Worm (Caenorhabditis elegans): ENCODE data around the gene Y43B11AR.3.
A peak's percentile ranks its signal among the peaks of the same experiment; 100 is the strongest.

Gene Y43B11AR.3

DNA sequence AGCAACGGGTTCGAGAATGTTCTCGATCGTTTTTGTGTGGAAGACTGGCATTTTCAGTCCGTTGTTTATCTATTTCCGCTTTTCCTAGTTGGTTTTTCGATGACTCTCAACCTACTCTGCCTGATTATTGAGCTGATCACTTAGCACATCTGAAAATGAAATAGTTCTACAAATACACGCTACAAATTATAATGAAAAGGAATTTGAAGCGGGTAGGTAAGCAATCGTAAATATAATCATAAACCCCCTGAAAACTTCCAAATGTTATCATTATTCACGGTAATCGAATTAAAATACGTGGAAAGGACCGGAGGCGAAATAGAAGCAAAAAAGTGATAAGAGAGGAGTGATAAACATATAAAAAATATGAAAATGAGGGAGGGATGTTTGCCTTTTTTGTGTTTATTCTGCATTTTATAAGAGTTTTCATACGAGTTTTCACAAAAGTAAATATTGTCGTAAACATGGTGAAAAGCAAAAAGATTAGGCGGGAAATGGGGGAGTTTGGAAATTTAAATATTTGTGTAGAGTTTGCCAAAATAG lies 10.8 kb upstream of the Y43B11AR.3 start, which contains the start of gene deb-1:
deb-1 (minus strand) TSS at position 51 of the 543 bp plus-strand sequence.
- TF ChIP-seq pha-4 (GFP tag; IDR thresholded peaks at IDR 0.05) (no peak), pha-4 (tag; optimal IDR thresholded peaks at IDR 0.05) (no peak), jun-1 (tag; optimal IDR thresholded peaks at IDR 0.05) (no peak), hlh-11 (tag; optimal IDR thresholded peaks at IDR 0.05) (no peak), pqm-1 (tag; optimal IDR thresholded peaks at IDR 0.05) (peak; percentile 82), mxl-3 (GFP tag; optimal IDR thresholded peaks at IDR 0.05) (no peak), dve-1 (tag; optimal IDR thresholded peaks at IDR 0.05; ENCODE audit: insufficient read depth) (peak; percentile 26), Y5F2A.4 (GFP tag; optimal IDR thresholded peaks at IDR 0.05) (no peak), T26A8.4 (GFP tag; IDR thresholded peaks at IDR 0.05) (no peak), mxl-2 (GFP tag; conservative IDR thresholded peaks at IDR 0.05) (no peak), nhr-28 (tag; optimal IDR thresholded peaks at IDR 0.05) (peak; percentile 5), ZK546.5 (tag; optimal IDR thresholded peaks at IDR 0.05) (no peak), daf-16 (GFP tag; optimal IDR thresholded peaks at IDR 0.05) (no peak), daf-16 (tag; optimal IDR thresholded peaks at IDR 0.05) (peak; percentile 96), vab-7 (GFP tag; IDR thresholded peaks at IDR 0.05) (no peak), F26F4.8 (GFP tag; conservative IDR thresholded peaks at IDR 0.05) (no peak), dmd-6 (GFP tag; IDR thresholded peaks at IDR 0.05) (no peak), zfp-3 (GFP tag; conservative IDR thresholded peaks at IDR 0.05) (no peak), snpc-1.2 (GFP tag; IDR thresholded peaks at IDR 0.05) (no peak)

DNA sequence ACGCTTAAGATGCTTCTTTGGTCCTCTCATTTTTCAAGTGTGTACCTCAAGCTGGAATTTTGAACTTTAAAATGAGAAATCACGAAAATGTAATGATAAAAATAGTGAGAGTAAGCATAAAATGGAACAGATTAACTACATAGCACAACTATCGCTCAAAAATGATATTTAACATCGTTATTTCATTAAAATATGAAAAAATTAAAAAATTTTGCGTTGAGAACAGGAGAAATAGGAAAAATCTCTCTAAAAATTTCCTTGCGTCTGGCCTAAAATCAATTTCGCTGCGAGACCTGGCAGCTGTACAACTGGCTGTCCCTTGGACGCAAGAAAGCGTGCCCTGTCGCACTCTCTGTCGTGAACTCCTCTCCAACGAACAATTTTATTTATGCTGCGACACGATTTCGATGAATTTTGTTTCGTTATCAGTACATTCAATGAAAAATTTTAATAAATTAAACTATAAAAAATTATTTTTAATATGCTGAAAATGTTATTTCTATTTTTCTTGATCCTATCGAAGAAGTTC lies 1.2 kb upstream of the Y43B11AR.3 start, which contains the start of gene rps-4:
rps-4 (minus strand) TSS at position 51 of the 529 bp plus-strand sequence.
- TF ChIP-seq ceh-44 (GFP tag; IDR thresholded peaks at IDR 0.05) (0 out of 2 replicates have a peak, but pooled peaks have one; percentile 5), nhr-76 (tag; optimal IDR thresholded peaks at IDR 0.05) (no peak), Y5F2A.4 (GFP tag; optimal IDR thresholded peaks at IDR 0.05) (no peak), daf-12 (tag; optimal IDR thresholded peaks at IDR 0.05) (no peak), F26F4.8 (GFP tag; conservative IDR thresholded peaks at IDR 0.05) (no peak), php-3 (GFP tag; IDR thresholded peaks at IDR 0.05) (0 out of 2 replicates have a peak, but pooled peaks have one; percentile 42), daf-19 (GFP tag; conservative IDR thresholded peaks at IDR 0.05) (0 out of 2 replicates have a peak, but pooled peaks have one; percentile 64), zag-1 (tag; optimal IDR thresholded peaks at IDR 0.05) (no peak), mes-2 (tag; optimal IDR thresholded peaks at IDR 0.05; ENCODE audit: poor library complexity, severe bottlenecking) (peak; percentile 93), ces-1 (GFP tag; optimal IDR thresholded peaks at IDR 0.05) (no peak), fos-1 (tag; optimal IDR thresholded peaks at IDR 0.05) (no peak), pqm-1 (tag; optimal IDR thresholded peaks at IDR 0.05) (peak; percentile 53), madf-5 (GFP tag; IDR thresholded peaks at IDR 0.05) (no peak), nhr-48 (tag; optimal IDR thresholded peaks at IDR 0.05) (peak; percentile 53), egl-27 (tag; optimal IDR thresholded peaks at IDR 0.05) (no peak), saeg-2 (GFP tag; IDR thresholded peaks at IDR 0.05) (no peak), nhr-11 (tag; optimal IDR thresholded peaks at IDR 0.05) (peak; percentile 81), nhr-25 (tag; optimal IDR thresholded peaks at IDR 0.05; ENCODE audit: borderline replicate concordance, insufficient read depth) (peak; percentile 43), lin-13 (GFP tag; optimal IDR thresholded peaks at IDR 0.05) (peak; percentile 65), lir-3 (tag; optimal IDR thresholded peaks at IDR 0.05) (no peak), ama-1 (optimal IDR thresholded peaks at IDR 0.05) (peak; percentile 43), lin-29 (GFP tag; IDR thresholded peaks at IDR 0.05) (no peak), egl-43 (GFP tag; IDR thresholded peaks at IDR 0.05) (no peak), dpl-1 (GFP tag; optimal IDR thresholded peaks at IDR 0.05) (peak; percentile 87), ceh-32 (tag; optimal IDR thresholded peaks at IDR 0.05; ENCODE audit: poor library complexity) (no peak), attf-4 (tag; optimal IDR thresholded peaks at IDR 0.05) (no peak), unc-62 (GFP tag; optimal IDR thresholded peaks at IDR 0.05 in 1 of 2) (peak in 1 of 2 experiments; percentile 41), unc-62 (tag; optimal IDR thresholded peaks at IDR 0.05) (no peak), ztf-11 (tag; optimal IDR thresholded peaks at IDR 0.05) (no peak), dve-1 (tag; optimal IDR thresholded peaks at IDR 0.05; ENCODE audit: insufficient read depth) (peak; percentile 96), set-16 (GFP tag; IDR thresholded peaks at IDR 0.05) (no peak; the same call in 1 of the 2 replicates), lsy-2 (tag; optimal IDR thresholded peaks at IDR 0.05) (peak in 1 of 2 experiments; percentile 93), lin-39 (tag; optimal IDR thresholded peaks at IDR 0.05) (no peak), nhr-10 (tag; optimal IDR thresholded peaks at IDR 0.05) (no peak), aly-2 (tag; optimal IDR thresholded peaks at IDR 0.05) (no peak)

Data from whole organism, L4 larva.